Worm (Caenorhabditis elegans) whole organism, L1 larva: ENCODE results near the gene srg-45.

ENCODE experiments used
- C04F5.9 ChIP-seq: sonication (generic microtip); optimal IDR thresholded peaks from 2 replicates; lab custom pipeline; 2016; ENCODE audit warnings: missing genetic modification characterization, missing compliant biosample characterization
- C16A3.4 ChIP-seq: fragments of 150-350 bp; optimal IDR thresholded peaks from 2 replicates; lab custom pipeline; 2014; ENCODE audit warnings: missing biosample characterization, missing genetic modification characterization
- Y116A8C.19 ChIP-seq: sonication (generic microtip); optimal IDR thresholded peaks from 2 replicates; lab custom pipeline; 2016; ENCODE audit warnings: missing compliant biosample characterization, missing genetic modification characterization, borderline replicate concordance
- ama-1 ChIP-seq: fragments of 150-350 bp; optimal IDR thresholded peaks from 2 replicates; lab custom pipeline; 2014
- ceh-82 ChIP-seq, 3 experiments: fragments of 150-350 bp in 1 of 3; sonication (generic microtip) in 2 of 3; optimal IDR thresholded peaks; 2 replicates each; lab custom pipeline; 2014 to 2017; ENCODE audit warnings: missing biosample characterization in 3 of 3, missing genetic modification characterization in 3 of 3
- dpl-1 ChIP-seq, 3 experiments: fragments of 150-350 bp in 2 of 3; sonication (generic microtip) in 1 of 3; optimal IDR thresholded peaks; 2 replicates each; lab custom pipeline; 2014 to 2017; ENCODE audit warnings: missing biosample characterization in 3 of 3, missing genetic modification characterization in 3 of 3, missing genetic modification reagents in 3 of 3
- dsc-1 ChIP-seq: sonication (generic microtip); optimal IDR thresholded peaks from 2 replicates; lab custom pipeline; 2016; ENCODE audit warnings: mild to moderate bottlenecking, missing genetic modification characterization, missing compliant biosample characterization
- efl-1 ChIP-seq, 4 experiments: fragments of 150-350 bp; optimal IDR thresholded peaks in 3 of 4; peaks in 1 of 4; 1 replicate in 1 of 4; 2 replicates in 3 of 4; lab custom pipeline; 2014; ENCODE audit warnings: missing biosample characterization in 2 of 4, missing genetic modification characterization in 2 of 4, missing genetic modification reagents in 2 of 4
- egl-27 ChIP-seq, 2 experiments: fragments of 150-350 bp in 1 of 2; sonication (generic microtip); optimal IDR thresholded peaks; 3 replicates each; lab custom pipeline; 2017 to 2018; ENCODE audit warnings: missing biosample characterization in 2 of 2, missing genetic modification characterization in 2 of 2, missing genetic modification reagents in 2 of 2
- elt-2 ChIP-seq: sonication (generic microtip); optimal IDR thresholded peaks from 2 replicates; lab custom pipeline; 2016; ENCODE audit warnings: missing genetic modification characterization, mild to moderate bottlenecking, inconsistent platforms, missing compliant biosample characterization, missing genetic modification reagents
- elt-3 ChIP-seq, 6 experiments: fragments of 150-350 bp in 1 of 6; sonication (generic microtip); optimal IDR thresholded peaks; 2 replicates each; lab custom pipeline; 2017 to 2018; ENCODE audit warnings: missing biosample characterization in 6 of 6, missing genetic modification characterization in 6 of 6, inconsistent platforms in 1 of 6
- fkh-4 ChIP-seq: sonication (generic microtip); optimal IDR thresholded peaks from 2 replicates; lab custom pipeline; 2016; ENCODE audit warnings: missing compliant biosample characterization, missing genetic modification characterization, borderline replicate concordance
- fkh-8 ChIP-seq: sonication (generic microtip); optimal IDR thresholded peaks from 2 replicates; lab custom pipeline; 2016; ENCODE audit warnings: mild to moderate bottlenecking, missing genetic modification characterization, missing compliant biosample characterization
- hlh-4 ChIP-seq: sonication (generic microtip); optimal IDR thresholded peaks from 2 replicates; lab custom pipeline; 2016; ENCODE audit warnings: mild to moderate bottlenecking, missing genetic modification characterization, missing compliant biosample characterization
- isw-1 ChIP-seq: fragments of 200-800 bp; sonication (Bioruptor generic); IDR thresholded peaks from 2 replicates; pipeline ENCODE4 v1.3.6; 2022; ENCODE audit warnings: missing genetic modification characterization, missing compliant biosample characterization
- jun-1 ChIP-seq: fragments of 150-350 bp; optimal IDR thresholded peaks from 2 replicates; lab custom pipeline; 2014; ENCODE audit warnings: missing biosample characterization, missing genetic modification reagents, missing genetic modification characterization
- lin-13 ChIP-seq: fragments of 150-350 bp; optimal IDR thresholded peaks from 2 replicates; lab custom pipeline; 2014; ENCODE audit warnings: missing biosample characterization, missing genetic modification reagents, missing genetic modification characterization
- lin-14 ChIP-seq: fragments of 200-800 bp; sonication (Bioruptor generic); optimal IDR thresholded peaks from 2 replicates; lab custom pipeline; 2018; ENCODE audit warnings: mild to moderate bottlenecking, missing genetic modification characterization, moderate library complexity, missing compliant biosample characterization
- lin-15B ChIP-seq: fragments of 150-350 bp; sonication (generic microtip); optimal IDR thresholded peaks from 3 replicates; lab custom pipeline; 2014; ENCODE audit warnings: missing biosample characterization, missing genetic modification characterization
- lin-35 ChIP-seq, 2 experiments: fragments of 150-350 bp; optimal IDR thresholded peaks; 2 replicates each; lab custom pipeline; 2014; ENCODE audit warnings: missing biosample characterization in 2 of 2, missing genetic modification characterization in 2 of 2, missing genetic modification reagents in 2 of 2
- lsy-2 ChIP-seq, 2 experiments: fragments of 150-350 bp; optimal IDR thresholded peaks; 2 replicates each; lab custom pipeline; 2014; ENCODE audit warnings: missing biosample characterization in 2 of 2, missing genetic modification characterization in 2 of 2
- mep-1 ChIP-seq: fragments of 150-350 bp; optimal IDR thresholded peaks from 2 replicates; lab custom pipeline; 2014; ENCODE audit warnings: missing biosample characterization, missing genetic modification characterization
- nhr-20 ChIP-seq: sonication (generic microtip); optimal IDR thresholded peaks from 2 replicates; lab custom pipeline; 2016; ENCODE audit warnings: mild to moderate bottlenecking, missing genetic modification characterization, missing compliant biosample characterization
- nhr-237 ChIP-seq: fragments of 150-350 bp; optimal IDR thresholded peaks from 2 replicates; lab custom pipeline; 2014; ENCODE audit warnings: missing biosample characterization, missing genetic modification characterization
- nhr-28 ChIP-seq: fragments of 150-350 bp; optimal IDR thresholded peaks from 2 replicates; lab custom pipeline; 2014; ENCODE audit warnings: missing biosample characterization, missing genetic modification characterization
- nhr-47 ChIP-seq: sonication (generic microtip); optimal IDR thresholded peaks from 2 replicates; lab custom pipeline; 2016; ENCODE audit warnings: mild to moderate bottlenecking, missing genetic modification characterization, moderate library complexity, missing compliant biosample characterization
- nhr-71 ChIP-seq: sonication (generic microtip); optimal IDR thresholded peaks from 2 replicates; lab custom pipeline; 2016; ENCODE audit warnings: mild to moderate bottlenecking, missing genetic modification characterization, moderate library complexity, missing compliant biosample characterization
- nhr-76 ChIP-seq: sonication (generic microtip); optimal IDR thresholded peaks from 2 replicates; lab custom pipeline; 2017; ENCODE audit warnings: missing biosample characterization, missing genetic modification characterization
- nhr-85 ChIP-seq: sonication (generic microtip); peaks from one replicate; lab custom pipeline; 2016; ENCODE audit warnings: missing genetic modification characterization, inconsistent platforms, missing compliant biosample characterization
- nhr-90 ChIP-seq: sonication (generic microtip); optimal IDR thresholded peaks from 2 replicates; lab custom pipeline; 2016; ENCODE audit warnings: mild to moderate bottlenecking, missing genetic modification characterization, missing compliant biosample characterization; ENCODE audit not compliant: poor library complexity
- pax-3 ChIP-seq: fragments of 200-800 bp; sonication (Bioruptor generic); optimal IDR thresholded peaks from 2 replicates; lab custom pipeline; 2018; ENCODE audit warnings: mild to moderate bottlenecking, missing genetic modification characterization, moderate library complexity, missing compliant biosample characterization
- pqm-1 ChIP-seq: sonication (generic microtip); optimal IDR thresholded peaks from 3 replicates; lab custom pipeline; 2017; ENCODE audit warnings: missing biosample characterization, missing genetic modification characterization
- rnt-1 ChIP-seq: sonication (generic microtip); optimal IDR thresholded peaks from 2 replicates; lab custom pipeline; 2016; ENCODE audit warnings: mild to moderate bottlenecking, missing genetic modification characterization, moderate library complexity, missing compliant biosample characterization
- sox-4 ChIP-seq: sonication (generic microtip); optimal IDR thresholded peaks from 2 replicates; lab custom pipeline; 2016; ENCODE audit warnings: missing genetic modification characterization, missing compliant biosample characterization
- sup-37 ChIP-seq: fragments of 200-800 bp; sonication (Bioruptor generic); optimal IDR thresholded peaks from 2 replicates; lab custom pipeline; 2018; ENCODE audit warnings: mild to moderate bottlenecking, missing genetic modification characterization, missing compliant biosample characterization
- swsn-7 ChIP-seq: sonication (generic microtip); optimal IDR thresholded peaks from 2 replicates; lab custom pipeline; 2016; ENCODE audit warnings: missing genetic modification characterization, missing compliant biosample characterization
- unc-30 ChIP-seq: sonication (generic microtip); optimal IDR thresholded peaks from 2 replicates; lab custom pipeline; 2017; ENCODE audit warnings: missing biosample characterization, missing genetic modification characterization
- unc-62 ChIP-seq: fragments of 150-350 bp; optimal IDR thresholded peaks from 2 replicates; lab custom pipeline; 2014; ENCODE audit warnings: missing biosample characterization, missing genetic modification reagents, missing genetic modification characterization
- unc-86 ChIP-seq: sonication (generic microtip); optimal IDR thresholded peaks from 2 replicates; lab custom pipeline; 2016; ENCODE audit warnings: missing genetic modification characterization, missing compliant biosample characterization
- ztf-11 ChIP-seq, 2 experiments: sonication (generic microtip); optimal IDR thresholded peaks; 2 replicates each; lab custom pipeline; 2016 to 2017; ENCODE audit warnings: missing genetic modification characterization in 2 of 2, missing biosample characterization in 1 of 2, missing compliant biosample characterization in 1 of 2

The srg-45 gene

ce11 chrV:12271495-12271894 lies 35.8 kb upstream of the srg-45 start, which contains the start of the genes tsfm-1 and capg-2:
tsfm-1 (minus strand) TSS chrV:12271551.
capg-2 (plus strand) TSS chrV:12271873.
- TF ChIP-seq mep-1 (tag; lab: Kevin White, UChicago): peak; percentile 7
- no peak for TF ChIP-seq fkh-4 (tag; lab: Kevin White, UChicago)
- peak; percentile 7 for TF ChIP-seq lin-15B (tag; lab: Kevin White, UChicago)
- peak; percentile 27 to 69 for TF ChIP-seq efl-1 (optimal IDR thresholded peaks at IDR 0.05; lab: Kevin White, UChicago)
- peak; percentile 81 to 96 for TF ChIP-seq efl-1 (GFP tag; optimal IDR thresholded peaks at IDR 0.05 in 1 of 2; lab: Kevin White, UChicago)
- TF ChIP-seq ztf-11 (tag; optimal IDR thresholded peaks at IDR 0.05; lab: Kevin White, UChicago): no peak
- no peak for TF ChIP-seq elt-2
- TF ChIP-seq unc-62: no peak
- peak in 1 of 3 experiments; percentile 1 for TF ChIP-seq ceh-82 (tag; optimal IDR thresholded peaks at IDR 0.05; lab: Kevin White, UChicago)
- TF ChIP-seq nhr-90 (tag; lab: Kevin White, UChicago): no peak
- TF ChIP-seq swsn-7 (tag; lab: Kevin White, UChicago): no peak
- no peak for TF ChIP-seq jun-1 (tag; lab: Kevin White, UChicago)
- TF ChIP-seq pqm-1 (tag; lab: Kevin White, UChicago): no peak
- no peak for TF ChIP-seq nhr-237 (tag; lab: Kevin White, UChicago)
- no peak for TF ChIP-seq isw-1 (GFP tag; lab: Robert Waterston, UW)
- peak; percentile 64 to 86 (median 70) for TF ChIP-seq dpl-1 (GFP tag; optimal IDR thresholded peaks at IDR 0.05; lab: Kevin White, UChicago)
- no peak for TF ChIP-seq ama-1 (lab: Kevin White, UChicago)
- TF ChIP-seq rnt-1 (tag; lab: Kevin White, UChicago): no peak
- TF ChIP-seq nhr-28 (tag; lab: Kevin White, UChicago): no peak
- peak; percentile 58 to 84 for TF ChIP-seq lin-35 (GFP tag; optimal IDR thresholded peaks at IDR 0.05; lab: Kevin White, UChicago)
- no peak for TF ChIP-seq fkh-8 (tag; lab: Kevin White, UChicago)
- no peak for TF ChIP-seq hlh-4 (tag; lab: Kevin White, UChicago)
- TF ChIP-seq unc-86 (tag; lab: Kevin White, UChicago): no peak
- no peak for TF ChIP-seq nhr-71 (tag; lab: Kevin White, UChicago)
- peak; percentile 28 for TF ChIP-seq nhr-85 (tag; lab: Kevin White, UChicago)
- TF ChIP-seq C16A3.4 (tag; lab: Kevin White, UChicago): no peak

ce11 chrV:12275714-12276113 lies 31.6 kb upstream of the srg-45 start:
- no peak for TF ChIP-seq lin-13 (GFP tag; lab: Kevin White, UChicago)
- no peak for TF ChIP-seq efl-1 (optimal IDR thresholded peaks at IDR 0.05; lab: Kevin White, UChicago)
- peak in 1 of 2 experiments; percentile 57 for TF ChIP-seq efl-1 (GFP tag; optimal IDR thresholded peaks at IDR 0.05 in 1 of 2; lab: Kevin White, UChicago)

- TF ChIP-seq sox-4 (no peak), rnt-1 (tag; lab: Kevin White, UChicago) (no peak), pqm-1 (tag; lab: Kevin White, UChicago) (no peak)
- TF ChIP-seq, all 84 proteins: peak for 0
Measured at ce11 chrV:12276946-12277345, 30.3 kb upstream of the srg-45 start, which contains the start of gene bnc-1. bnc-1 (minus strand) TSS chrV:12277046.

ce11 chrV:12281508-12281907 lies 25.8 kb upstream of the srg-45 start:
- TF ChIP-seq lin-14 (GFP tag; lab: Kevin White, UChicago) (no peak), nhr-20 (tag; lab: Kevin White, UChicago) (no peak), jun-1 (tag; lab: Kevin White, UChicago) (no peak), lin-35 (GFP tag; optimal IDR thresholded peaks at IDR 0.05; lab: Kevin White, UChicago) (no peak), mep-1 (tag; lab: Kevin White, UChicago) (no peak), egl-27 (tag; optimal IDR thresholded peaks at IDR 0.05; lab: Kevin White, UChicago) (no peak), Y116A8C.19 (tag; lab: Kevin White, UChicago) (no peak), sup-37 (GFP tag; lab: Kevin White, UChicago) (no peak), pax-3 (tag; lab: Kevin White, UChicago) (no peak), dsc-1 (tag; lab: Kevin White, UChicago) (no peak), lsy-2 (tag; optimal IDR thresholded peaks at IDR 0.05; lab: Kevin White, UChicago) (no peak), nhr-76 (tag; lab: Kevin White, UChicago) (no peak), elt-3 (tag; optimal IDR thresholded peaks at IDR 0.05; lab: Kevin White, UChicago) (no peak), C04F5.9 (no peak), nhr-47 (tag; lab: Kevin White, UChicago) (no peak), ama-1 (lab: Kevin White, UChicago) (no peak), unc-30 (tag; lab: Kevin White, UChicago) (no peak), lin-13 (GFP tag; lab: Kevin White, UChicago) (no peak)
